Fruit fly (Drosophila melanogaster) whole organism, embryonic: ENCODE data around the gene CG7650.

Source experiments
- BEAF-32 ChIP-seq: fragments of 200-800 bp; sonication (Bioruptor generic); optimal IDR thresholded peaks from 3 replicates; lab custom pipeline; 2017; ENCODE audit warnings: missing biosample characterization, missing genetic modification characterization, mild to moderate bottlenecking, moderate library complexity, missing genetic modification reagents
- CG12236 ChIP-seq: fragments of 200-800 bp; sonication (Bioruptor generic); optimal IDR thresholded peaks from 2 replicates; lab custom pipeline; 2016; ENCODE audit warnings: missing biosample characterization, missing genetic modification characterization
- CG13775 ChIP-seq: fragments of 200-800 bp; sonication (Bioruptor generic); optimal IDR thresholded peaks from 3 replicates; lab custom pipeline; 2017; ENCODE audit warnings: missing biosample characterization, mild to moderate bottlenecking, missing genetic modification characterization
- CG14710 ChIP-seq: fragments of 200-800 bp; sonication (Bioruptor generic); optimal IDR thresholded peaks from 3 replicates; lab custom pipeline; 2019; ENCODE audit warnings: missing biosample characterization, mild to moderate bottlenecking, missing genetic modification characterization, moderate library complexity
- CG14965 ChIP-seq: fragments of 200-800 bp; sonication (Bioruptor generic); optimal IDR thresholded peaks from 2 replicates; lab custom pipeline; 2016; ENCODE audit warnings: missing biosample characterization, missing genetic modification characterization, borderline replicate concordance
- CG15073 ChIP-seq: fragments of 200-800 bp; sonication (Bioruptor generic); optimal IDR thresholded peaks from 2 replicates; lab custom pipeline; 2016; ENCODE audit warnings: missing biosample characterization, missing genetic modification characterization
- CG15601 ChIP-seq: fragments of 200-800 bp; sonication (Bioruptor generic); optimal IDR thresholded peaks from 3 replicates; lab custom pipeline; 2019; ENCODE audit warnings: missing biosample characterization, mild to moderate bottlenecking, missing genetic modification characterization, moderate library complexity
- CG17612 ChIP-seq: fragments of 200-800 bp; sonication (Bioruptor generic); IDR thresholded peaks from 2 replicates; pipeline ENCODE4 v1.3.6; 2022; ENCODE audit warnings: missing biosample characterization, missing genetic modification characterization
- CG17829 ChIP-seq: fragments of 200-800 bp; optimal IDR thresholded peaks from 2 replicates; lab custom pipeline; 2019; ENCODE audit warnings: missing biosample characterization, mild to moderate bottlenecking, missing genetic modification characterization, moderate library complexity
- CG1832 ChIP-seq: fragments of 200-800 bp; sonication (Bioruptor generic); optimal IDR thresholded peaks from 2 replicates; lab custom pipeline; 2017; ENCODE audit warnings: missing biosample characterization, mild to moderate bottlenecking, missing genetic modification characterization, inconsistent platforms
- CG31365 ChIP-seq: fragments of 200-800 bp; sonication (Bioruptor generic); optimal IDR thresholded peaks from 2 replicates; lab custom pipeline; 2018; ENCODE audit warnings: missing biosample characterization, mild to moderate bottlenecking, missing genetic modification characterization
- CG5245 ChIP-seq: fragments of 200-800 bp; sonication (Bioruptor generic); optimal IDR thresholded peaks from 3 replicates; lab custom pipeline; 2016; ENCODE audit warnings: missing biosample characterization, missing genetic modification characterization
- CG6689 ChIP-seq: fragments of 200-800 bp; sonication (Bioruptor generic); IDR thresholded peaks from 2 replicates; pipeline ENCODE4 v1.3.6; 2022; ENCODE audit warnings: missing biosample characterization, missing genetic modification characterization
- CG6765 ChIP-seq: fragments of 200-800 bp; sonication (Bioruptor generic); optimal IDR thresholded peaks from 3 replicates; lab custom pipeline; 2017; ENCODE audit warnings: missing biosample characterization, mild to moderate bottlenecking, missing genetic modification characterization
- CG7271 ChIP-seq: fragments of 200-800 bp; sonication (Bioruptor generic); optimal IDR thresholded peaks from 2 replicates; lab custom pipeline; 2018; ENCODE audit warnings: missing biosample characterization, mild to moderate bottlenecking, missing genetic modification characterization, moderate library complexity
- CG7786 ChIP-seq: fragments of 200-800 bp; sonication (Bioruptor generic); optimal IDR thresholded peaks from 2 replicates; lab custom pipeline; 2016; ENCODE audit warnings: missing biosample characterization, missing genetic modification characterization
- CG7987 ChIP-seq: fragments of 200-800 bp; sonication (Bioruptor generic); optimal IDR thresholded peaks from 2 replicates; lab custom pipeline; 2018; ENCODE audit warnings: missing biosample characterization, mild to moderate bottlenecking, missing genetic modification characterization, moderate library complexity
- CG8290 ChIP-seq, 3 experiments: fragments of 200-800 bp; sonication (Bioruptor generic); optimal IDR thresholded peaks; 2 replicates each; lab custom pipeline; 2016 to 2019; ENCODE audit warnings: missing biosample characterization in 3 of 3, missing genetic modification characterization in 3 of 3, mild to moderate bottlenecking in 2 of 3, moderate library complexity in 1 of 3
- CG8765 ChIP-seq: fragments of 200-800 bp; sonication (Bioruptor generic); IDR thresholded peaks from 2 replicates; pipeline ENCODE4 v1.3.6; 2022; ENCODE audit warnings: missing biosample characterization, missing genetic modification characterization
- CG9932 ChIP-seq: fragments of 200-800 bp; sonication (Bioruptor generic); IDR thresholded peaks from 2 replicates; pipeline ENCODE4 v1.3.6; 2022; ENCODE audit warnings: missing biosample characterization, missing genetic modification characterization
- CrebB ChIP-seq: fragments of 200-800 bp; sonication (Bioruptor generic); optimal IDR thresholded peaks from 3 replicates; lab custom pipeline; 2018; ENCODE audit warnings: missing biosample characterization, mild to moderate bottlenecking, missing genetic modification characterization
- ERR ChIP-seq: fragments of 200-800 bp; sonication (Bioruptor generic); optimal IDR thresholded peaks from 2 replicates; lab custom pipeline; 2016; ENCODE audit warnings: missing biosample characterization, missing genetic modification characterization
- Ets97D ChIP-seq: fragments of 200-800 bp; sonication (Bioruptor generic); optimal IDR thresholded peaks from 3 replicates; lab custom pipeline; 2016; ENCODE audit warnings: missing biosample characterization, missing genetic modification characterization
- Fer1 ChIP-seq: fragments of 200-800 bp; sonication (Bioruptor generic); optimal IDR thresholded peaks from 2 replicates; lab custom pipeline; 2017; ENCODE audit warnings: missing biosample characterization, mild to moderate bottlenecking, missing genetic modification characterization
- Gsc ChIP-seq: fragments of 200-800 bp; sonication (Bioruptor generic); IDR thresholded peaks from 2 replicates; pipeline ENCODE4 v1.3.6; 2022; ENCODE audit warnings: missing biosample characterization, missing genetic modification characterization
- Hmr ChIP-seq: fragments of 200-800 bp; sonication (Bioruptor generic); optimal IDR thresholded peaks from 3 replicates; lab custom pipeline; 2017; ENCODE audit warnings: mild to moderate bottlenecking, missing biosample characterization, missing genetic modification reagents, missing genetic modification characterization
- Neu2 ChIP-seq: fragments of 200-800 bp; sonication (Bioruptor generic); optimal IDR thresholded peaks from 3 replicates; lab custom pipeline; 2016; ENCODE audit warnings: missing biosample characterization, missing genetic modification characterization, borderline replicate concordance
- Pdp1 ChIP-seq, 2 experiments: fragments of 200-800 bp; sonication (Bioruptor generic); optimal IDR thresholded peaks; 3 replicates each; lab custom pipeline; 2016; ENCODE audit warnings: missing biosample characterization in 2 of 2, missing genetic modification characterization in 2 of 2, mild to moderate bottlenecking in 1 of 2, moderate library complexity in 1 of 2
- Spps ChIP-seq: fragments of 200-800 bp; sonication (Bioruptor generic); optimal IDR thresholded peaks from 2 replicates; lab custom pipeline; 2018; ENCODE audit warnings: missing biosample characterization, mild to moderate bottlenecking, missing genetic modification characterization
- aop ChIP-seq: fragments of 200-800 bp; sonication (Bioruptor generic); IDR thresholded peaks from 2 replicates; pipeline ENCODE4 v1.3.6; 2022; ENCODE audit warnings: missing biosample characterization, missing genetic modification characterization
- cad ChIP-seq: fragments of >200 bp; optimal IDR thresholded peaks from 2 replicates; lab custom pipeline; 2017; ENCODE audit warnings: missing biosample characterization, missing genetic modification characterization
- chn ChIP-seq: fragments of 200-800 bp; sonication (Bioruptor generic); optimal IDR thresholded peaks from 2 replicates; lab custom pipeline; 2016; ENCODE audit warnings: missing biosample characterization, missing genetic modification characterization
- crc ChIP-seq: fragments of 200-800 bp; sonication (Bioruptor generic); optimal IDR thresholded peaks from 2 replicates; lab custom pipeline; 2016; ENCODE audit warnings: missing biosample characterization, missing genetic modification characterization
- dimm ChIP-seq: fragments of 200-800 bp; sonication (Bioruptor generic); IDR thresholded peaks from 2 replicates; pipeline ENCODE4 v1.3.6; 2022; ENCODE audit warnings: missing biosample characterization, missing genetic modification characterization
- disco-r ChIP-seq: fragments of 200-800 bp; sonication (Bioruptor generic); optimal IDR thresholded peaks from 2 replicates; lab custom pipeline; 2016; ENCODE audit warnings: missing biosample characterization, missing genetic modification characterization
- ftz-f1 ChIP-seq: fragments of 200-800 bp; sonication (Bioruptor generic); optimal IDR thresholded peaks from 2 replicates; lab custom pipeline; 2016; ENCODE audit warnings: missing biosample characterization, missing genetic modification characterization
- gsb-n ChIP-seq: fragments of 200-800 bp; sonication (Bioruptor generic); optimal IDR thresholded peaks from 3 replicates; lab custom pipeline; 2018; ENCODE audit warnings: missing biosample characterization, mild to moderate bottlenecking, missing genetic modification characterization
- kni ChIP-seq: fragments of 200-800 bp; sonication (Bioruptor generic); optimal IDR thresholded peaks from 3 replicates; lab custom pipeline; 2017; ENCODE audit warnings: mild to moderate bottlenecking, missing biosample characterization, missing genetic modification reagents, missing genetic modification characterization
- lilli ChIP-seq: fragments of 200-800 bp; sonication (Bioruptor generic); optimal IDR thresholded peaks from 3 replicates; lab custom pipeline; 2016; ENCODE audit warnings: missing biosample characterization, missing genetic modification characterization
- lmd ChIP-seq: fragments of 200-800 bp; sonication (Bioruptor generic); IDR thresholded peaks from 2 replicates; pipeline ENCODE4 v1.3.6; 2022; ENCODE audit warnings: missing biosample characterization, missing genetic modification characterization
- nerfin-2 ChIP-seq: fragments of 200-800 bp; sonication (Bioruptor generic); IDR thresholded peaks from 2 replicates; pipeline ENCODE4 v1.3.6; 2022; ENCODE audit warnings: missing biosample characterization, missing genetic modification characterization; ENCODE audit not compliant: partially characterized antibody
- nom ChIP-seq: fragments of 200-800 bp; sonication (Bioruptor generic); optimal IDR thresholded peaks from 2 replicates; lab custom pipeline; 2017; ENCODE audit warnings: missing biosample characterization, missing genetic modification characterization, mild to moderate bottlenecking, moderate library complexity, missing genetic modification reagents
- onecut ChIP-seq: fragments of 200-800 bp; sonication (Bioruptor generic); IDR thresholded peaks from 2 replicates; pipeline ENCODE4 v1.3.6; 2022; ENCODE audit warnings: missing biosample characterization, missing genetic modification characterization
- peb ChIP-seq: fragments of 200-800 bp; sonication (Bioruptor generic); IDR thresholded peaks from 2 replicates; pipeline ENCODE4 v1.3.6; 2022; ENCODE audit warnings: missing biosample characterization, missing genetic modification characterization
- rib ChIP-seq: fragments of 200-800 bp; sonication (Bioruptor generic); IDR thresholded peaks from 2 replicates; pipeline ENCODE4 v1.3.6; 2022; ENCODE audit warnings: missing biosample characterization, missing genetic modification characterization
- sd ChIP-seq: fragments of 200-800 bp; sonication (Bioruptor generic); optimal IDR thresholded peaks from 3 replicates; lab custom pipeline; 2018; ENCODE audit warnings: missing biosample characterization, mild to moderate bottlenecking, missing genetic modification characterization, moderate library complexity
- ssp ChIP-seq: fragments of 200-800 bp; sonication (Bioruptor generic); IDR thresholded peaks from 2 replicates; pipeline ENCODE4 v1.3.6; 2022; ENCODE audit warnings: missing biosample characterization, missing genetic modification characterization
- tio ChIP-seq: fragments of 200-800 bp; sonication (Bioruptor generic); optimal IDR thresholded peaks from 2 replicates; lab custom pipeline; 2017; ENCODE audit warnings: missing biosample characterization, missing genetic modification characterization, inconsistent platforms
- unc-4 ChIP-seq: fragments of 200-800 bp; sonication (Bioruptor generic); IDR thresholded peaks from 2 replicates; pipeline ENCODE4 v1.3.6; 2022; ENCODE audit warnings: missing biosample characterization, missing genetic modification characterization; ENCODE audit not compliant: partially characterized antibody

Gene CG7650

dm6 chr3L:15619626-15620247, 9.6 kb upstream of the CG7650 start, which contains the start of gene Phs (continued):
- TF ChIP-seq CG9932 (GFP tag; lab: Robert Waterston, UW) (peak; percentile 96), dimm (0 out of 2 replicates have a peak, but pooled peaks have one; percentile 24), lmd (peak; percentile 66), CG7271 (tag; lab: Kevin White, UChicago) (peak; percentile 49), peb (GFP tag; lab: Robert Waterston, UW) (peak; percentile 72), CG7987 (GFP tag; lab: Kevin White, UChicago) (peak; percentile 88), ERR (peak; percentile 92), onecut (GFP tag; lab: Robert Waterston, UW) (peak; percentile 72), kni (peak; percentile 58), nom (GFP tag; lab: Kevin White, UChicago) (peak; percentile 59), CG6689 (0 out of 2 replicates have a peak, but pooled peaks have one; percentile 36), unc-4 (GFP tag; lab: Robert Waterston, UW) (0 out of 2 replicates have a peak, but pooled peaks have one; percentile 28), CG5245 (GFP tag; lab: Kevin White, UChicago) (peak; percentile 77), CG8765 (GFP tag; lab: Robert Waterston, UW) (no peak), aop (GFP tag; lab: Robert Waterston, UW) (peak; percentile 15; the same call in 1 of the 2 replicates), chn (GFP tag; lab: Kevin White, UChicago) (peak; percentile 85), CG7786 (peak; percentile 93), Gsc (GFP tag; lab: Robert Waterston, UW) (no peak), ftz-f1 (GFP tag; lab: Kevin White, UChicago) (peak; percentile 73), CG17829 (tag; lab: Kevin White, UChicago) (peak; percentile 55), CG8290 (GFP tag; optimal IDR thresholded peaks at IDR 0.05; lab: Kevin White, UChicago) (peak; percentile 77), CG8290 (tag; optimal IDR thresholded peaks at IDR 0.05; lab: Kevin White, UChicago) (peak; percentile 68 to 94), Neu2 (GFP tag; lab: Kevin White, UChicago) (peak; percentile 0), CG14965 (GFP tag; lab: Kevin White, UChicago) (peak; percentile 52), Ets97D (peak; percentile 89), Hmr (GFP tag; lab: Kevin White, UChicago) (peak; percentile 87), CG6765 (GFP tag; lab: Kevin White, UChicago) (peak; percentile 45), ssp (peak; percentile 67), tio (GFP tag; lab: Kevin White, UChicago) (peak; percentile 46), Spps (tag; lab: Kevin White, UChicago) (no peak), sd (tag; lab: Kevin White, UChicago) (peak; percentile 42), lilli (GFP tag; lab: Kevin White, UChicago) (peak; percentile 85), cad (GFP tag; lab: Kevin White, UChicago) (no peak), CG15073 (GFP tag; lab: Kevin White, UChicago) (no peak), CrebB (tag; lab: Kevin White, UChicago) (peak; percentile 77), BEAF-32 (GFP tag; lab: Kevin White, UChicago) (peak; percentile 39), crc (GFP tag; lab: Kevin White, UChicago) (peak; percentile 77), CG31365 (tag; lab: Kevin White, UChicago) (peak; percentile 39), CG12236 (GFP tag; lab: Kevin White, UChicago) (peak; percentile 56), Pdp1 (GFP tag; optimal IDR thresholded peaks at IDR 0.05; lab: Kevin White, UChicago) (peak; percentile 69 to 87), CG17612 (GFP tag; lab: Robert Waterston, UW) (peak; percentile 53; the same call in 1 of the 2 replicates), CG1832 (GFP tag; lab: Kevin White, UChicago) (no peak), rib (peak; percentile 97), disco-r (GFP tag; lab: Kevin White, UChicago) (peak; percentile 74), CG15601 (peak; percentile 35), CG14710 (tag; lab: Kevin White, UChicago) (peak; percentile 75), Fer1 (peak; percentile 79), nerfin-2 (GFP tag; lab: Robert Waterston, UW) (no peak), gsb-n (tag; lab: Kevin White, UChicago) (peak; percentile 96), CG13775 (GFP tag; lab: Kevin White, UChicago) (peak; percentile 9)
